Fruit fly (Drosophila melanogaster) whole organism, embryonic: ENCODE results near the gene Pgls.
A peak's percentile ranks its signal among the peaks of the same experiment; 100 is the strongest.

Experiments
- Adf1 ChIP-seq: fragments of 200-800 bp; sonication (Bioruptor generic); IDR thresholded peaks from 2 replicates; pipeline ENCODE4 v1.3.6; 2022; ENCODE audit warnings: missing biosample characterization, missing genetic modification characterization
- Aef1 ChIP-seq: fragments of 200-800 bp; sonication (Bioruptor generic); IDR thresholded peaks from 3 replicates; pipeline ENCODE4 v1.3.6; 2022; ENCODE audit warnings: missing biosample characterization, missing genetic modification characterization
- CG11093 ChIP-seq: fragments of 200-800 bp; sonication (Bioruptor generic); IDR thresholded peaks from 3 replicates; pipeline ENCODE4 v1.3.6; 2022; ENCODE audit warnings: missing biosample characterization, missing genetic modification characterization
- CG13624 ChIP-seq: fragments of 200-800 bp; sonication (Bioruptor generic); optimal IDR thresholded peaks from 2 replicates; lab custom pipeline; 2016; ENCODE audit warnings: missing biosample characterization, missing genetic modification characterization
- CG15514 ChIP-seq: fragments of 200-800 bp; sonication (Bioruptor generic); optimal IDR thresholded peaks from 3 replicates; lab custom pipeline; 2017; ENCODE audit warnings: missing biosample characterization, missing genetic modification characterization, mild to moderate bottlenecking, moderate library complexity, missing genetic modification reagents
- CG15696 ChIP-seq: fragments of 200-800 bp; sonication (Bioruptor generic); optimal IDR thresholded peaks from 2 replicates; lab custom pipeline; 2019; ENCODE audit warnings: missing biosample characterization, mild to moderate bottlenecking, missing genetic modification characterization, moderate library complexity
- CG17186 ChIP-seq: fragments of 200-800 bp; sonication (Bioruptor generic); optimal IDR thresholded peaks from 3 replicates; lab custom pipeline; 2017; ENCODE audit warnings: missing biosample characterization, missing genetic modification reagents, missing genetic modification characterization
- CG32772 ChIP-seq: fragments of 200-800 bp; sonication (Bioruptor generic); IDR thresholded peaks from 2 replicates; pipeline ENCODE4 v1.3.6; 2022; ENCODE audit warnings: missing biosample characterization, missing genetic modification characterization
- CG5245 ChIP-seq: fragments of 200-800 bp; sonication (Bioruptor generic); optimal IDR thresholded peaks from 3 replicates; lab custom pipeline; 2016; ENCODE audit warnings: missing biosample characterization, missing genetic modification characterization
- CG6791 ChIP-seq: fragments of 200-800 bp; sonication (Bioruptor generic); IDR thresholded peaks from 3 replicates; pipeline ENCODE4 v1.3.6; 2022; ENCODE audit warnings: missing biosample characterization, missing genetic modification characterization; ENCODE audit not compliant: partially characterized antibody
- CG7372 ChIP-seq: fragments of 200-800 bp; sonication (Bioruptor generic); IDR thresholded peaks from 2 replicates; pipeline ENCODE4 v1.3.6; 2022; ENCODE audit warnings: missing biosample characterization, missing genetic modification characterization
- CG8290 ChIP-seq, 3 experiments: fragments of 200-800 bp; sonication (Bioruptor generic); optimal IDR thresholded peaks; 2 replicates each; lab custom pipeline; 2016 to 2019; ENCODE audit warnings: missing biosample characterization in 3 of 3, missing genetic modification characterization in 3 of 3, mild to moderate bottlenecking in 2 of 3, moderate library complexity in 1 of 3
- Camta ChIP-seq: fragments of 200-800 bp; sonication (Bioruptor generic); optimal IDR thresholded peaks from 2 replicates; lab custom pipeline; 2016; ENCODE audit warnings: missing biosample characterization, missing genetic modification characterization
- CoRest ChIP-seq: fragments of 200-800 bp; sonication (Bioruptor generic); optimal IDR thresholded peaks from 3 replicates; lab custom pipeline; 2018; ENCODE audit warnings: missing biosample characterization, mild to moderate bottlenecking, missing genetic modification characterization, moderate library complexity
- Deaf1 ChIP-seq: fragments of 200-800 bp; optimal IDR thresholded peaks from 3 replicates; lab custom pipeline; 2019; ENCODE audit warnings: missing biosample characterization, mild to moderate bottlenecking, missing genetic modification characterization, moderate library complexity
- Dp ChIP-seq: fragments of 200-800 bp; sonication (Bioruptor generic); optimal IDR thresholded peaks from 2 replicates; lab custom pipeline; 2018; ENCODE audit warnings: missing biosample characterization, mild to moderate bottlenecking, missing genetic modification characterization, moderate library complexity
- Dref ChIP-seq: fragments of 200-800 bp; sonication (Bioruptor generic); IDR thresholded peaks from 2 replicates; pipeline ENCODE4 v1.3.6; 2022; ENCODE audit warnings: missing biosample characterization, missing genetic modification characterization
- Fer3 ChIP-seq: fragments of 200-800 bp; sonication (Bioruptor generic); optimal IDR thresholded peaks from 2 replicates; lab custom pipeline; 2018; ENCODE audit warnings: missing biosample characterization, mild to moderate bottlenecking, missing genetic modification characterization, moderate library complexity
- HHEX ChIP-seq: fragments of 200-800 bp; sonication (Bioruptor generic); optimal IDR thresholded peaks from 3 replicates; lab custom pipeline; 2017; ENCODE audit warnings: missing biosample characterization, mild to moderate bottlenecking, missing genetic modification characterization, missing genetic modification reagents
- MESR4 ChIP-seq: fragments of 200-800 bp; sonication (Bioruptor generic); optimal IDR thresholded peaks from 2 replicates; lab custom pipeline; 2018; ENCODE audit warnings: missing biosample characterization, mild to moderate bottlenecking, missing genetic modification characterization, moderate library complexity
- Med ChIP-seq: fragments of 200-800 bp; sonication (Bioruptor generic); peaks from one replicate; lab custom pipeline; 2016; ENCODE audit warnings: missing biosample characterization, missing genetic modification characterization, mild to moderate bottlenecking, inconsistent platforms, moderate library complexity
- Pdp1 ChIP-seq, 2 experiments: fragments of 200-800 bp; sonication (Bioruptor generic); optimal IDR thresholded peaks; 3 replicates each; lab custom pipeline; 2016; ENCODE audit warnings: missing biosample characterization in 2 of 2, missing genetic modification characterization in 2 of 2, mild to moderate bottlenecking in 1 of 2, moderate library complexity in 1 of 2
- Six4 ChIP-seq: fragments of 200-800 bp; sonication (Bioruptor generic); optimal IDR thresholded peaks from 2 replicates; lab custom pipeline; 2016; ENCODE audit warnings: missing biosample characterization, missing genetic modification characterization
- Spps ChIP-seq: fragments of 200-800 bp; sonication (Bioruptor generic); optimal IDR thresholded peaks from 2 replicates; lab custom pipeline; 2018; ENCODE audit warnings: missing biosample characterization, mild to moderate bottlenecking, missing genetic modification characterization
- Sry-δ ChIP-seq: fragments of 200-800 bp; sonication (Bioruptor generic); optimal IDR thresholded peaks from 2 replicates; lab custom pipeline; 2016; ENCODE audit warnings: missing biosample characterization, missing genetic modification characterization
- Vsx1 ChIP-seq: fragments of 200-800 bp; sonication (Bioruptor generic); optimal IDR thresholded peaks from 2 replicates; lab custom pipeline; 2017; ENCODE audit warnings: missing biosample characterization, mild to moderate bottlenecking, missing genetic modification characterization, missing genetic modification reagents
- bbx ChIP-seq: fragments of 200-800 bp; sonication (Bioruptor generic); IDR thresholded peaks from 2 replicates; pipeline ENCODE4 v1.3.6; 2022; ENCODE audit warnings: missing biosample characterization, missing genetic modification characterization; ENCODE audit not compliant: partially characterized antibody
- bowl ChIP-seq: fragments of 200-800 bp; sonication (Bioruptor generic); IDR thresholded peaks from 2 replicates; pipeline ENCODE4 v1.3.6; 2022; ENCODE audit warnings: missing biosample characterization, missing genetic modification characterization
- bsh ChIP-seq, 2 experiments: fragments of 200-800 bp; sonication (Bioruptor generic); optimal IDR thresholded peaks; 2 replicates each; lab custom pipeline; 2017 to 2018; ENCODE audit warnings: mild to moderate bottlenecking in 2 of 2, missing biosample characterization in 2 of 2, missing genetic modification characterization in 2 of 2, moderate library complexity in 1 of 2
- ci ChIP-seq: fragments of 200-800 bp; sonication (Bioruptor generic); IDR thresholded peaks from 3 replicates; pipeline ENCODE4 v1.3.6; 2022; ENCODE audit warnings: missing biosample characterization, missing genetic modification characterization
- corto ChIP-seq: fragments of 200-800 bp; sonication (Bioruptor generic); optimal IDR thresholded peaks from 2 replicates; lab custom pipeline; 2016; ENCODE audit warnings: missing biosample characterization, mild to moderate bottlenecking, missing genetic modification characterization, moderate library complexity
- cwo ChIP-seq: fragments of 200-800 bp; sonication (Bioruptor generic); optimal IDR thresholded peaks from 3 replicates; lab custom pipeline; 2017; ENCODE audit warnings: missing biosample characterization, missing genetic modification characterization, mild to moderate bottlenecking, moderate library complexity, missing genetic modification reagents
- dan ChIP-seq: fragments of 200-800 bp; sonication (Bioruptor generic); IDR thresholded peaks from 2 replicates; pipeline ENCODE4 v1.3.6; 2022; ENCODE audit warnings: missing biosample characterization, missing genetic modification characterization
- emc ChIP-seq: fragments of 200-800 bp; sonication (Bioruptor generic); optimal IDR thresholded peaks from 2 replicates; lab custom pipeline; 2016; ENCODE audit warnings: missing biosample characterization, missing genetic modification characterization
- gfzf ChIP-seq: fragments of 200-800 bp; sonication (Bioruptor generic); optimal IDR thresholded peaks from 2 replicates; lab custom pipeline; 2016; ENCODE audit warnings: missing biosample characterization, mild to moderate bottlenecking, missing genetic modification characterization, moderate library complexity
- kay ChIP-seq: fragments of 200-800 bp; sonication (Bioruptor generic); optimal IDR thresholded peaks from 2 replicates; lab custom pipeline; 2016; ENCODE audit warnings: missing biosample characterization, missing genetic modification characterization
- lab ChIP-seq: fragments of 200-800 bp; sonication (Bioruptor generic); optimal IDR thresholded peaks from 3 replicates; lab custom pipeline; 2017; ENCODE audit warnings: missing biosample characterization, missing genetic modification characterization, mild to moderate bottlenecking, moderate library complexity, missing genetic modification reagents
- lilli ChIP-seq: fragments of 200-800 bp; sonication (Bioruptor generic); optimal IDR thresholded peaks from 3 replicates; lab custom pipeline; 2016; ENCODE audit warnings: missing biosample characterization, missing genetic modification characterization
- luna ChIP-seq: fragments of 200-800 bp; sonication (Bioruptor generic); optimal IDR thresholded peaks from 2 replicates; lab custom pipeline; 2016; ENCODE audit warnings: missing biosample characterization, missing genetic modification characterization
- maf-S ChIP-seq: fragments of 200-800 bp; sonication (Bioruptor generic); optimal IDR thresholded peaks from 2 replicates; lab custom pipeline; 2016; ENCODE audit warnings: missing biosample characterization, missing genetic modification characterization
- nau ChIP-seq: fragments of 200-800 bp; sonication (Bioruptor generic); optimal IDR thresholded peaks from 3 replicates; lab custom pipeline; 2017; ENCODE audit warnings: missing biosample characterization, mild to moderate bottlenecking, missing genetic modification characterization, missing genetic modification reagents
- odd ChIP-seq: fragments of 200-800 bp; sonication (Bioruptor generic); optimal IDR thresholded peaks from 2 replicates; lab custom pipeline; 2017; ENCODE audit warnings: missing biosample characterization, mild to moderate bottlenecking, missing genetic modification characterization
- pita ChIP-seq: fragments of 200-800 bp; sonication (Bioruptor generic); optimal IDR thresholded peaks from 2 replicates; lab custom pipeline; 2017; ENCODE audit warnings: missing biosample characterization, mild to moderate bottlenecking, missing genetic modification characterization
- rib ChIP-seq: fragments of 200-800 bp; sonication (Bioruptor generic); IDR thresholded peaks from 2 replicates; pipeline ENCODE4 v1.3.6; 2022; ENCODE audit warnings: missing biosample characterization, missing genetic modification characterization
- seq ChIP-seq: fragments of 200-800 bp; sonication (Bioruptor generic); IDR thresholded peaks from 2 replicates; pipeline ENCODE4 v1.3.6; 2022; ENCODE audit warnings: missing biosample characterization, missing genetic modification characterization
- sisA ChIP-seq: fragments of 200-800 bp; sonication (Bioruptor generic); IDR thresholded peaks from 2 replicates; pipeline ENCODE4 v1.3.6; 2022; ENCODE audit warnings: missing biosample characterization, missing genetic modification characterization
- sna ChIP-seq: fragments of 200-800 bp; sonication (Bioruptor generic); IDR thresholded peaks from 2 replicates; pipeline ENCODE4 v1.3.6; 2022; ENCODE audit warnings: missing biosample characterization, missing genetic modification characterization; ENCODE audit not compliant: partially characterized antibody
- trem ChIP-seq: fragments of 200-800 bp; optimal IDR thresholded peaks from 3 replicates; lab custom pipeline; 2019; ENCODE audit warnings: missing biosample characterization, mild to moderate bottlenecking, missing genetic modification characterization, moderate library complexity
- usp ChIP-seq: fragments of >200 bp; optimal IDR thresholded peaks from 2 replicates; lab custom pipeline; 2017; ENCODE audit warnings: missing biosample characterization, missing genetic modification characterization
- yki ChIP-seq: fragments of >200 bp; optimal IDR thresholded peaks from 3 replicates; lab custom pipeline; 2018

The Pgls gene

dm6 chrX:10805651-10806191 lies 41.5 kb upstream of the Pgls start (continued):
- peak; percentile 55 for TF ChIP-seq Dref (GFP tag; lab: Robert Waterston, UW)
- peak; percentile 37 for TF ChIP-seq Med
- peak; percentile 41 for TF ChIP-seq Sry-δ (GFP tag; lab: Kevin White, UChicago)
- no peak for TF ChIP-seq sisA (GFP tag; lab: Robert Waterston, UW)
- no peak for TF ChIP-seq CG5245
- TF ChIP-seq CoRest (tag; lab: Kevin White, UChicago), result peak; percentile 4
- no peak for TF ChIP-seq nau
- no peak for TF ChIP-seq CG8290 (GFP tag; optimal IDR thresholded peaks at IDR 0.05; lab: Kevin White, UChicago)
- peak in 1 of 2 experiments; percentile 6 for TF ChIP-seq CG8290 (tag; optimal IDR thresholded peaks at IDR 0.05; lab: Kevin White, UChicago)
- TF ChIP-seq ci (GFP tag; lab: Robert Waterston, UW), result 0 out of 3 replicates have a peak, but pooled peaks have one; percentile 11
- peak in 1 of 2 experiments; percentile 82 for TF ChIP-seq bsh (GFP tag; optimal IDR thresholded peaks at IDR 0.05; lab: Kevin White, UChicago)
- TF ChIP-seq rib (GFP tag; lab: Robert Waterston, UW), result peak; percentile 54
- TF ChIP-seq cwo (GFP tag; lab: Kevin White, UChicago), result peak; percentile 36
- no peak for TF ChIP-seq odd
- TF ChIP-seq corto (GFP tag; lab: Kevin White, UChicago), result peak; percentile 0
- TF ChIP-seq trem (tag; lab: Kevin White, UChicago), result no peak
- no peak for TF ChIP-seq pita (GFP tag; lab: Kevin White, UChicago)
- TF ChIP-seq seq (GFP tag; lab: Robert Waterston, UW), result no peak
- TF ChIP-seq sna, result peak; percentile 30; the same call in 1 of the 2 replicates
- peak; percentile 54 for TF ChIP-seq bbx (GFP tag; lab: Robert Waterston, UW)
- TF ChIP-seq Adf1, result no peak
- TF ChIP-seq luna (GFP tag; lab: Kevin White, UChicago), result no peak
- TF ChIP-seq Aef1 (GFP tag; lab: Robert Waterston, UW), result no peak
- no peak for TF ChIP-seq CG13624 (GFP tag; lab: Kevin White, UChicago)
- no peak for TF ChIP-seq Camta (GFP tag; lab: Kevin White, UChicago)
- TF ChIP-seq lab, result peak; percentile 32
- TF ChIP-seq Dp (GFP tag; lab: Kevin White, UChicago), result peak; percentile 50
- no peak for TF ChIP-seq lilli (GFP tag; lab: Kevin White, UChicago)
- no peak for TF ChIP-seq gfzf (GFP tag; lab: Kevin White, UChicago)
- TF ChIP-seq CG17186 (GFP tag; lab: Kevin White, UChicago), result no peak
- no peak for TF ChIP-seq HHEX (GFP tag; lab: Kevin White, UChicago)
- TF ChIP-seq emc (GFP tag; lab: Kevin White, UChicago), result no peak
- no peak for TF ChIP-seq dan (GFP tag; lab: Robert Waterston, UW)
- TF ChIP-seq CG15514, result no peak
- TF ChIP-seq usp (GFP tag; lab: Kevin White, UChicago), result no peak
- TF ChIP-seq CG32772 (GFP tag; lab: Robert Waterston, UW), result peak; percentile 58
- TF ChIP-seq Spps, result no peak
- TF ChIP-seq Vsx1 (GFP tag; lab: Kevin White, UChicago), result peak; percentile 96
- no peak for TF ChIP-seq maf-S (GFP tag; lab: Kevin White, UChicago)
- TF ChIP-seq MESR4 (GFP tag; lab: Kevin White, UChicago), result no peak
- TF ChIP-seq CG11093 (GFP tag; lab: Robert Waterston, UW), result no peak
- no peak for TF ChIP-seq CG7372
- no peak for TF ChIP-seq bowl (GFP tag; lab: Robert Waterston, UW)
- TF ChIP-seq kay (GFP tag; lab: Kevin White, UChicago), result peak; percentile 45
- peak; percentile 13 for TF ChIP-seq yki (lab: Kevin White, UChicago)
- TF ChIP-seq CG6791 (GFP tag; lab: Robert Waterston, UW), result peak; percentile 65; the same call in 1 of the 3 replicates
- peak; percentile 29 for TF ChIP-seq Deaf1 (tag; lab: Kevin White, UChicago)
- TF ChIP-seq Fer3 (tag; lab: Kevin White, UChicago), result no peak
- no peak for TF ChIP-seq Six4 (GFP tag; lab: Kevin White, UChicago)
- peak in 1 of 2 experiments; percentile 63 for TF ChIP-seq Pdp1 (GFP tag; optimal IDR thresholded peaks at IDR 0.05; lab: Kevin White, UChicago)
- TF ChIP-seq CG15696, result no peak
